Fruit fly (Drosophila melanogaster) whole organism, embryonic: ENCODE data around the gene Ilp7.

Source experiments
- Bteb2 ChIP-seq: fragments of 200-800 bp; sonication (Bioruptor generic); optimal IDR thresholded peaks from 2 replicates; lab custom pipeline; 2016; ENCODE audit warnings: missing biosample characterization, missing genetic modification characterization
- CG10321 ChIP-seq: fragments of 200-800 bp; sonication (Bioruptor generic); IDR thresholded peaks from 2 replicates; pipeline ENCODE4 v1.3.6; 2022; ENCODE audit warnings: missing biosample characterization, missing genetic modification characterization
- CG11695 ChIP-seq: fragments of 200-800 bp; sonication (Bioruptor generic); IDR thresholded peaks from 3 replicates; pipeline ENCODE4 v1.3.6; 2022; ENCODE audit warnings: missing biosample characterization, missing genetic modification characterization
- CG12155 ChIP-seq: fragments of 200-800 bp; sonication (Bioruptor generic); optimal IDR thresholded peaks from 3 replicates; lab custom pipeline; 2016; ENCODE audit warnings: missing biosample characterization, missing genetic modification characterization
- CG12236 ChIP-seq: fragments of 200-800 bp; sonication (Bioruptor generic); optimal IDR thresholded peaks from 2 replicates; lab custom pipeline; 2016; ENCODE audit warnings: missing biosample characterization, missing genetic modification characterization
- CG14441 ChIP-seq: fragments of 200-800 bp; sonication (Bioruptor generic); IDR thresholded peaks from 2 replicates; pipeline ENCODE4 v1.3.6; 2022; ENCODE audit warnings: missing biosample characterization, missing genetic modification characterization
- CG1602 ChIP-seq: fragments of 200-800 bp; sonication (Bioruptor generic); optimal IDR thresholded peaks from 3 replicates; lab custom pipeline; 2016; ENCODE audit warnings: missing biosample characterization, missing genetic modification characterization
- CG17359 ChIP-seq: fragments of 200-800 bp; sonication (Bioruptor generic); optimal IDR thresholded peaks from 3 replicates; lab custom pipeline; 2018; ENCODE audit warnings: missing biosample characterization, mild to moderate bottlenecking, missing genetic modification characterization, moderate library complexity
- CG17361 ChIP-seq: fragments of 200-800 bp; sonication (Bioruptor generic); IDR thresholded peaks from 3 replicates; pipeline ENCODE4 v1.3.6; 2022; ENCODE audit warnings: missing biosample characterization, missing genetic modification characterization
- CG18619 ChIP-seq: fragments of 200-800 bp; sonication (Bioruptor generic); optimal IDR thresholded peaks from 3 replicates; lab custom pipeline; 2017; ENCODE audit warnings: missing biosample characterization, mild to moderate bottlenecking, missing genetic modification characterization
- CG18764 ChIP-seq: fragments of 200-800 bp; sonication (Bioruptor generic); optimal IDR thresholded peaks from 3 replicates; lab custom pipeline; 2016; ENCODE audit warnings: missing biosample characterization, missing genetic modification characterization
- CG2678 ChIP-seq: fragments of 200-800 bp; sonication (Bioruptor generic); optimal IDR thresholded peaks from 3 replicates; lab custom pipeline; 2019; ENCODE audit warnings: missing biosample characterization, mild to moderate bottlenecking, missing genetic modification characterization, moderate library complexity
- CG4404 ChIP-seq: fragments of 200-800 bp; sonication (Bioruptor generic); IDR thresholded peaks from 2 replicates; pipeline ENCODE4 v1.3.6; 2022; ENCODE audit warnings: missing biosample characterization, missing genetic modification characterization
- CG6175 ChIP-seq: fragments of 200-800 bp; sonication (Bioruptor generic); IDR thresholded peaks from 3 replicates; pipeline ENCODE4 v1.3.6; 2022; ENCODE audit warnings: missing biosample characterization, missing genetic modification characterization
- CG6689 ChIP-seq: fragments of 200-800 bp; sonication (Bioruptor generic); IDR thresholded peaks from 2 replicates; pipeline ENCODE4 v1.3.6; 2022; ENCODE audit warnings: missing biosample characterization, missing genetic modification characterization
- CG8089 ChIP-seq: fragments of 200-800 bp; sonication (Bioruptor generic); optimal IDR thresholded peaks from 3 replicates; lab custom pipeline; 2016; ENCODE audit warnings: missing biosample characterization, missing genetic modification characterization
- CG9437 ChIP-seq: fragments of 200-800 bp; sonication (Bioruptor generic); optimal IDR thresholded peaks from 2 replicates; lab custom pipeline; 2018; ENCODE audit warnings: missing biosample characterization, mild to moderate bottlenecking, missing genetic modification characterization
- Dp ChIP-seq: fragments of 200-800 bp; sonication (Bioruptor generic); optimal IDR thresholded peaks from 2 replicates; lab custom pipeline; 2018; ENCODE audit warnings: missing biosample characterization, mild to moderate bottlenecking, missing genetic modification characterization, moderate library complexity
- Dref ChIP-seq: fragments of 200-800 bp; sonication (Bioruptor generic); IDR thresholded peaks from 2 replicates; pipeline ENCODE4 v1.3.6; 2022; ENCODE audit warnings: missing biosample characterization, missing genetic modification characterization
- Ets65A ChIP-seq: fragments of 200-800 bp; sonication (Bioruptor generic); peaks from one replicate; lab custom pipeline; 2016; ENCODE audit warnings: missing biosample characterization, missing genetic modification characterization
- Fer2 ChIP-seq: fragments of 200-800 bp; sonication (Bioruptor generic); optimal IDR thresholded peaks from 2 replicates; lab custom pipeline; 2018; ENCODE audit warnings: missing biosample characterization, mild to moderate bottlenecking, missing genetic modification characterization, moderate library complexity
- Fer3 ChIP-seq: fragments of 200-800 bp; sonication (Bioruptor generic); optimal IDR thresholded peaks from 2 replicates; lab custom pipeline; 2018; ENCODE audit warnings: missing biosample characterization, mild to moderate bottlenecking, missing genetic modification characterization, moderate library complexity
- HLH3B ChIP-seq: fragments of 200-800 bp; sonication (Bioruptor generic); IDR thresholded peaks from 2 replicates; pipeline ENCODE4 v1.3.6; 2022; ENCODE audit warnings: missing biosample characterization, missing genetic modification characterization
- Hmr ChIP-seq: fragments of 200-800 bp; sonication (Bioruptor generic); optimal IDR thresholded peaks from 3 replicates; lab custom pipeline; 2017; ENCODE audit warnings: mild to moderate bottlenecking, missing biosample characterization, missing genetic modification reagents, missing genetic modification characterization
- Hr51 ChIP-seq, 2 experiments: fragments of 200-800 bp; sonication (Bioruptor generic); optimal IDR thresholded peaks; 2 replicates in 1 of 2; 3 replicates in 1 of 2; lab custom pipeline; 2016 to 2018; ENCODE audit warnings: missing biosample characterization in 2 of 2, missing genetic modification characterization in 2 of 2, mild to moderate bottlenecking in 1 of 2, moderate library complexity in 1 of 2
- Hr78 ChIP-seq, 2 experiments: fragments of 200-800 bp in 1 of 2; fragments of >200 bp in 1 of 2; sonication (Bioruptor generic) in 1 of 2; optimal IDR thresholded peaks; 2 replicates each; lab custom pipeline; 2017 to 2019; ENCODE audit warnings: missing biosample characterization in 2 of 2, missing genetic modification characterization in 2 of 2, mild to moderate bottlenecking in 1 of 2, moderate library complexity in 1 of 2
- MBD-R2 ChIP-seq: fragments of 200-800 bp; sonication (Bioruptor generic); IDR thresholded peaks from 2 replicates; pipeline ENCODE4 v1.3.6; 2022; ENCODE audit warnings: missing biosample characterization, missing genetic modification characterization
- Side ChIP-seq: fragments of 200-800 bp; sonication (Bioruptor generic); optimal IDR thresholded peaks from 2 replicates; lab custom pipeline; 2016; ENCODE audit warnings: missing biosample characterization, missing genetic modification characterization
- Six4 ChIP-seq: fragments of 200-800 bp; sonication (Bioruptor generic); optimal IDR thresholded peaks from 2 replicates; lab custom pipeline; 2016; ENCODE audit warnings: missing biosample characterization, missing genetic modification characterization
- Ssrp ChIP-seq: fragments of 200-800 bp; sonication (Bioruptor generic); optimal IDR thresholded peaks from 2 replicates; lab custom pipeline; 2018; ENCODE audit warnings: missing biosample characterization, mild to moderate bottlenecking, missing genetic modification characterization, moderate library complexity
- ac ChIP-seq: fragments of 200-800 bp; sonication (Bioruptor generic); optimal IDR thresholded peaks from 3 replicates; lab custom pipeline; 2017; ENCODE audit warnings: missing biosample characterization, mild to moderate bottlenecking, missing genetic modification characterization
- dan ChIP-seq: fragments of 200-800 bp; sonication (Bioruptor generic); IDR thresholded peaks from 2 replicates; pipeline ENCODE4 v1.3.6; 2022; ENCODE audit warnings: missing biosample characterization, missing genetic modification characterization
- dysf ChIP-seq: fragments of 200-800 bp; sonication (Bioruptor generic); IDR thresholded peaks from 3 replicates; pipeline ENCODE4 v1.3.6; 2022; ENCODE audit warnings: missing biosample characterization, missing genetic modification characterization
- fd3F ChIP-seq: fragments of 200-800 bp; sonication (Bioruptor generic); optimal IDR thresholded peaks from 2 replicates; lab custom pipeline; 2018; ENCODE audit warnings: missing biosample characterization, mild to moderate bottlenecking, missing genetic modification characterization, moderate library complexity
- ham ChIP-seq: fragments of 200-800 bp; sonication (Bioruptor generic); IDR thresholded peaks from 2 replicates; pipeline ENCODE4 v1.3.6; 2022; ENCODE audit warnings: missing biosample characterization, missing genetic modification characterization
- hkb ChIP-seq, 2 experiments: fragments of 200-800 bp in 1 of 2; fragments of >200 bp in 1 of 2; sonication (Bioruptor generic) in 1 of 2; IDR thresholded peaks in 1 of 2; optimal IDR thresholded peaks in 1 of 2; 2 replicates each; pipeline versions ENCODE4 v1.3.6 to Lab custom; 2017 to 2022; ENCODE audit warnings: missing biosample characterization in 1 of 2, missing genetic modification characterization in 1 of 2
- kah ChIP-seq: fragments of 200-800 bp; sonication (Bioruptor generic); optimal IDR thresholded peaks from 2 replicates; lab custom pipeline; 2018; ENCODE audit warnings: missing biosample characterization, mild to moderate bottlenecking, missing genetic modification characterization
- mam ChIP-seq: fragments of 200-800 bp; sonication (Bioruptor generic); optimal IDR thresholded peaks from 3 replicates; lab custom pipeline; 2016; ENCODE audit warnings: missing biosample characterization, missing genetic modification characterization
- onecut ChIP-seq: fragments of 200-800 bp; sonication (Bioruptor generic); IDR thresholded peaks from 2 replicates; pipeline ENCODE4 v1.3.6; 2022; ENCODE audit warnings: missing biosample characterization, missing genetic modification characterization
- pb ChIP-seq: fragments of 200-800 bp; sonication (Bioruptor generic); optimal IDR thresholded peaks from 3 replicates; lab custom pipeline; 2016; ENCODE audit warnings: missing biosample characterization, missing genetic modification characterization
- pfk ChIP-seq: fragments of 200-800 bp; sonication (Bioruptor generic); optimal IDR thresholded peaks from 2 replicates; lab custom pipeline; 2018; ENCODE audit warnings: missing biosample characterization, mild to moderate bottlenecking, missing genetic modification characterization, moderate library complexity
- pum ChIP-seq: fragments of 200-800 bp; sonication (Bioruptor generic); optimal IDR thresholded peaks from 2 replicates; lab custom pipeline; 2016; ENCODE audit warnings: missing biosample characterization, missing genetic modification characterization
- rib ChIP-seq: fragments of 200-800 bp; sonication (Bioruptor generic); IDR thresholded peaks from 2 replicates; pipeline ENCODE4 v1.3.6; 2022; ENCODE audit warnings: missing biosample characterization, missing genetic modification characterization
- sim ChIP-seq: fragments of 200-800 bp; sonication (Bioruptor generic); IDR thresholded peaks from 2 replicates; pipeline ENCODE4 v1.3.6; 2022; ENCODE audit warnings: missing biosample characterization, missing genetic modification characterization
- sima ChIP-seq: fragments of 200-800 bp; sonication (Bioruptor generic); optimal IDR thresholded peaks from 2 replicates; lab custom pipeline; 2016; ENCODE audit warnings: missing biosample characterization, missing genetic modification characterization
- sqz ChIP-seq: fragments of 200-800 bp; sonication (Bioruptor generic); optimal IDR thresholded peaks from 3 replicates; lab custom pipeline; 2018; ENCODE audit warnings: missing biosample characterization, mild to moderate bottlenecking, missing genetic modification characterization
- stc ChIP-seq: fragments of 200-800 bp; sonication (Bioruptor generic); IDR thresholded peaks from 2 replicates; pipeline ENCODE4 v1.3.6; 2022; ENCODE audit warnings: missing biosample characterization, missing genetic modification characterization
- toy ChIP-seq: fragments of 200-800 bp; sonication (Bioruptor generic); IDR thresholded peaks from 2 replicates; pipeline ENCODE4 v1.3.6; 2022; ENCODE audit warnings: missing biosample characterization, missing genetic modification characterization
- trh ChIP-seq: fragments of 200-800 bp; sonication (Bioruptor generic); optimal IDR thresholded peaks from 2 replicates; lab custom pipeline; 2016; ENCODE audit warnings: missing biosample characterization, missing genetic modification characterization
- twi ChIP-seq: fragments of 200-800 bp; optimal IDR thresholded peaks from 2 replicates; lab custom pipeline; 2019; ENCODE audit warnings: missing biosample characterization, mild to moderate bottlenecking, missing genetic modification characterization, moderate library complexity
- tx ChIP-seq: fragments of 200-800 bp; sonication (Bioruptor generic); optimal IDR thresholded peaks from 2 replicates; lab custom pipeline; 2016; ENCODE audit warnings: missing biosample characterization, missing genetic modification characterization

Gene Ilp7

dm6 chrX:3687837-3688375 lies 20.5 kb downstream of the Ilp7 start (continued):
- peak; percentile 23 for TF ChIP-seq Fer3
- TF ChIP-seq pb = peak; percentile 65
- TF ChIP-seq CG9437 (GFP tag; lab: Kevin White, UChicago) = peak; percentile 31
- TF ChIP-seq CG2678 (tag; lab: Kevin White, UChicago) = peak; percentile 61
- TF ChIP-seq Bteb2 (GFP tag; lab: Kevin White, UChicago) = peak; percentile 50
- peak; percentile 81 for TF ChIP-seq Ets65A (GFP tag; lab: Kevin White, UChicago)
- peak; percentile 53; the same call in 1 of the 3 replicates for TF ChIP-seq CG11695 (GFP tag; lab: Robert Waterston, UW)
- peak; percentile 50 for TF ChIP-seq sqz
- TF ChIP-seq Dp (GFP tag; lab: Kevin White, UChicago) = no peak
- TF ChIP-seq HLH3B (GFP tag; lab: Robert Waterston, UW) = peak; percentile 67
- TF ChIP-seq sima (GFP tag; lab: Kevin White, UChicago) = no peak
- peak; percentile 61 for TF ChIP-seq CG6689 (GFP tag; lab: Robert Waterston, UW)
- peak; percentile 17 for TF ChIP-seq Hmr
- peak; percentile 68 for TF ChIP-seq Side
- TF ChIP-seq CG17361 (GFP tag; lab: Robert Waterston, UW) = peak; percentile 61; the same call in 1 of the 3 replicates
- TF ChIP-seq sim (GFP tag; lab: Robert Waterston, UW) = peak; percentile 62
- no peak for TF ChIP-seq kah
- TF ChIP-seq CG17359 = peak; percentile 56
- TF ChIP-seq CG14441 (GFP tag; lab: Robert Waterston, UW) = peak; percentile 67
- no peak for TF ChIP-seq rib (GFP tag; lab: Robert Waterston, UW)
- no peak for TF ChIP-seq ac (GFP tag; lab: Kevin White, UChicago)
- TF ChIP-seq tx = no peak
- TF ChIP-seq onecut (GFP tag; lab: Robert Waterston, UW) = peak; percentile 45; the same call in 1 of the 2 replicates
- peak; percentile 76 for TF ChIP-seq dysf (GFP tag; lab: Robert Waterston, UW)
- no peak for TF ChIP-seq ham
- TF ChIP-seq CG18764 (GFP tag; lab: Kevin White, UChicago) = peak; percentile 33
- TF ChIP-seq toy = no peak
- TF ChIP-seq CG8089 (GFP tag; lab: Kevin White, UChicago) = peak; percentile 42
- TF ChIP-seq MBD-R2 (GFP tag; lab: Robert Waterston, UW) = peak; percentile 31; the same call in 1 of the 2 replicates
- TF ChIP-seq twi = peak; percentile 5
- peak; percentile 33 for TF ChIP-seq CG18619 (GFP tag; lab: Kevin White, UChicago)
- TF ChIP-seq pfk (GFP tag; lab: Kevin White, UChicago) = no peak
- peak; percentile 52 for TF ChIP-seq Six4
- no peak for TF ChIP-seq dan
- peak in 1 of 2 experiments; percentile 29 for TF ChIP-seq Hr78 (GFP tag; optimal IDR thresholded peaks at IDR 0.05; lab: Kevin White, UChicago)
- TF ChIP-seq CG1602 (GFP tag; lab: Kevin White, UChicago) = peak; percentile 55
- TF ChIP-seq trh = no peak
- no peak for TF ChIP-seq CG4404 (GFP tag; lab: Robert Waterston, UW)
- peak; percentile 35 for TF ChIP-seq mam (GFP tag; lab: Kevin White, UChicago)
- no peak for TF ChIP-seq CG6175 (GFP tag; lab: Robert Waterston, UW)
- peak; percentile 16 for TF ChIP-seq CG12155 (GFP tag; lab: Kevin White, UChicago)
- peak; percentile 29 to 71 for TF ChIP-seq Hr51 (GFP tag; optimal IDR thresholded peaks at IDR 0.05; lab: Kevin White, UChicago)
- peak; percentile 24 for TF ChIP-seq CG12236 (GFP tag; lab: Kevin White, UChicago)
- TF ChIP-seq Dref = no peak
- TF ChIP-seq Ssrp = peak; percentile 54
- TF ChIP-seq pum = peak; percentile 65
- no peak for TF ChIP-seq hkb (optimal IDR thresholded peaks at IDR 0.05; lab: Kevin White, UChicago)
- TF ChIP-seq hkb (GFP tag; IDR thresholded peaks at IDR 0.05; lab: Robert Waterston, UW) = peak; percentile 65
- TF ChIP-seq stc (GFP tag; lab: Robert Waterston, UW) = peak; percentile 77
- TF ChIP-seq CG10321 (GFP tag; lab: Robert Waterston, UW) = no peak
- no peak for TF ChIP-seq fd3F (GFP tag; lab: Kevin White, UChicago)
- TF ChIP-seq Fer2 (tag; lab: Kevin White, UChicago) = no peak
